Worm (Caenorhabditis elegans) whole organism, L1 larva: Measurements from ENCODE around the gene F26G1.10.

ENCODE experiments used
- C04F5.9 ChIP-seq: sonication (generic microtip); optimal IDR thresholded peaks from 2 replicates; lab custom pipeline; 2016; ENCODE audit warnings: missing genetic modification characterization, missing compliant biosample characterization
- C16A3.4 ChIP-seq: fragments of 150-350 bp; optimal IDR thresholded peaks from 2 replicates; lab custom pipeline; 2014; ENCODE audit warnings: missing biosample characterization, missing genetic modification characterization
- C34B4.2 ChIP-seq: sonication (generic microtip); optimal IDR thresholded peaks from 2 replicates; lab custom pipeline; 2017; ENCODE audit warnings: mild to moderate bottlenecking, missing genetic modification characterization, missing compliant biosample characterization
- F16B12.6 ChIP-seq: fragments of 150-350 bp; optimal IDR thresholded peaks from 2 replicates; lab custom pipeline; 2014; ENCODE audit warnings: missing biosample characterization, missing genetic modification characterization
- Y116A8C.19 ChIP-seq: sonication (generic microtip); optimal IDR thresholded peaks from 2 replicates; lab custom pipeline; 2016; ENCODE audit warnings: missing compliant biosample characterization, missing genetic modification characterization, borderline replicate concordance
- aha-1 ChIP-seq: fragments of 150-350 bp; optimal IDR thresholded peaks from 2 replicates; lab custom pipeline; 2014; ENCODE audit warnings: missing biosample characterization, missing genetic modification characterization
- ama-1 ChIP-seq: fragments of 150-350 bp; optimal IDR thresholded peaks from 2 replicates; lab custom pipeline; 2014
- blmp-1 ChIP-seq: fragments of 150-350 bp; optimal IDR thresholded peaks from 2 replicates; lab custom pipeline; 2014; ENCODE audit warnings: missing biosample characterization, missing genetic modification characterization
- ceh-88 ChIP-seq: fragments of 200-800 bp; sonication (Bioruptor generic); IDR thresholded peaks from 2 replicates; pipeline ENCODE4 v1.3.6; 2022; ENCODE audit warnings: missing genetic modification characterization, missing compliant biosample characterization
- ces-1 ChIP-seq: fragments of 150-350 bp; optimal IDR thresholded peaks from 2 replicates; lab custom pipeline; 2014; ENCODE audit warnings: missing biosample characterization, missing genetic modification reagents, missing genetic modification characterization
- efl-1 ChIP-seq, 4 experiments: fragments of 150-350 bp; optimal IDR thresholded peaks in 3 of 4; peaks in 1 of 4; 1 replicate in 1 of 4; 2 replicates in 3 of 4; lab custom pipeline; 2014; ENCODE audit warnings: missing biosample characterization in 2 of 4, missing genetic modification characterization in 2 of 4, missing genetic modification reagents in 2 of 4
- efl-3 ChIP-seq: fragments of 200-800 bp; sonication (Bioruptor generic); optimal IDR thresholded peaks from 2 replicates; lab custom pipeline; 2018; ENCODE audit warnings: mild to moderate bottlenecking, missing genetic modification characterization, missing compliant biosample characterization
- egl-13 ChIP-seq: sonication (generic microtip); optimal IDR thresholded peaks from 2 replicates; lab custom pipeline; 2016; ENCODE audit warnings: missing genotype, missing genetic modification reagents, missing genetic modification characterization, missing compliant biosample characterization
- egl-27 ChIP-seq, 2 experiments: fragments of 150-350 bp in 1 of 2; sonication (generic microtip); optimal IDR thresholded peaks; 3 replicates each; lab custom pipeline; 2017 to 2018; ENCODE audit warnings: missing biosample characterization in 2 of 2, missing genetic modification characterization in 2 of 2, missing genetic modification reagents in 2 of 2
- elt-2 ChIP-seq: sonication (generic microtip); optimal IDR thresholded peaks from 2 replicates; lab custom pipeline; 2016; ENCODE audit warnings: missing genetic modification characterization, mild to moderate bottlenecking, inconsistent platforms, missing compliant biosample characterization, missing genetic modification reagents
- fkh-10 ChIP-seq: sonication (generic microtip); optimal IDR thresholded peaks from 2 replicates; lab custom pipeline; 2017; ENCODE audit warnings: missing biosample characterization, missing genetic modification reagents, missing genetic modification characterization
- grh-1 ChIP-seq: fragments of 200-800 bp; sonication (Bioruptor generic); IDR thresholded peaks from 2 replicates; pipeline ENCODE4 v1.3.6; 2022; ENCODE audit warnings: missing genetic modification reagents, missing genetic modification characterization, missing compliant biosample characterization
- hlh-4 ChIP-seq: sonication (generic microtip); optimal IDR thresholded peaks from 2 replicates; lab custom pipeline; 2016; ENCODE audit warnings: mild to moderate bottlenecking, missing genetic modification characterization, missing compliant biosample characterization
- jun-1 ChIP-seq: fragments of 150-350 bp; optimal IDR thresholded peaks from 2 replicates; lab custom pipeline; 2014; ENCODE audit warnings: missing biosample characterization, missing genetic modification reagents, missing genetic modification characterization
- lin-14 ChIP-seq: fragments of 200-800 bp; sonication (Bioruptor generic); optimal IDR thresholded peaks from 2 replicates; lab custom pipeline; 2018; ENCODE audit warnings: mild to moderate bottlenecking, missing genetic modification characterization, moderate library complexity, missing compliant biosample characterization
- lin-15B ChIP-seq: fragments of 150-350 bp; sonication (generic microtip); optimal IDR thresholded peaks from 3 replicates; lab custom pipeline; 2014; ENCODE audit warnings: missing biosample characterization, missing genetic modification characterization
- lin-35 ChIP-seq, 2 experiments: fragments of 150-350 bp; optimal IDR thresholded peaks; 2 replicates each; lab custom pipeline; 2014; ENCODE audit warnings: missing biosample characterization in 2 of 2, missing genetic modification characterization in 2 of 2, missing genetic modification reagents in 2 of 2
- lin-39 ChIP-seq: fragments of 150-350 bp; optimal IDR thresholded peaks from 2 replicates; lab custom pipeline; 2014; ENCODE audit warnings: missing biosample characterization, missing genetic modification reagents, missing genetic modification characterization
- mab-9 ChIP-seq: fragments of 200-800 bp; sonication (Bioruptor generic); IDR thresholded peaks from 2 replicates; pipeline ENCODE4 v1.3.6; 2022; ENCODE audit warnings: missing genetic modification reagents, missing genetic modification characterization, missing compliant biosample characterization
- nhr-12 ChIP-seq: sonication (generic microtip); optimal IDR thresholded peaks from 2 replicates; lab custom pipeline; 2017; ENCODE audit warnings: missing biosample characterization, missing genetic modification characterization
- nhr-19 ChIP-seq: fragments of 200-800 bp; sonication (Bioruptor generic); conservative IDR thresholded peaks from 2 replicates; pipeline ENCODE4 v1.3.6; 2022; ENCODE audit warnings: missing genetic modification characterization, missing compliant biosample characterization
- nhr-20 ChIP-seq: sonication (generic microtip); optimal IDR thresholded peaks from 2 replicates; lab custom pipeline; 2016; ENCODE audit warnings: mild to moderate bottlenecking, missing genetic modification characterization, missing compliant biosample characterization
- nhr-237 ChIP-seq: fragments of 150-350 bp; optimal IDR thresholded peaks from 2 replicates; lab custom pipeline; 2014; ENCODE audit warnings: missing biosample characterization, missing genetic modification characterization
- nhr-71 ChIP-seq: sonication (generic microtip); optimal IDR thresholded peaks from 2 replicates; lab custom pipeline; 2016; ENCODE audit warnings: mild to moderate bottlenecking, missing genetic modification characterization, moderate library complexity, missing compliant biosample characterization
- nhr-77 ChIP-seq: fragments of 150-350 bp; optimal IDR thresholded peaks from 2 replicates; lab custom pipeline; 2014; ENCODE audit warnings: missing biosample characterization, missing genetic modification characterization
- nhr-85 ChIP-seq: sonication (generic microtip); peaks from one replicate; lab custom pipeline; 2016; ENCODE audit warnings: missing genetic modification characterization, inconsistent platforms, missing compliant biosample characterization
- pag-3 ChIP-seq: sonication (generic microtip); optimal IDR thresholded peaks from 2 replicates; lab custom pipeline; 2017; ENCODE audit warnings: missing genetic modification characterization, mild to moderate bottlenecking, missing compliant biosample characterization, antibody characterized with exemption, borderline replicate concordance; ENCODE audit not compliant: insufficient read depth
- pqm-1 ChIP-seq: sonication (generic microtip); optimal IDR thresholded peaks from 3 replicates; lab custom pipeline; 2017; ENCODE audit warnings: missing biosample characterization, missing genetic modification characterization
- rnt-1 ChIP-seq: sonication (generic microtip); optimal IDR thresholded peaks from 2 replicates; lab custom pipeline; 2016; ENCODE audit warnings: mild to moderate bottlenecking, missing genetic modification characterization, moderate library complexity, missing compliant biosample characterization
- snu-23 ChIP-seq: sonication (generic microtip); optimal IDR thresholded peaks from 2 replicates; lab custom pipeline; 2016; ENCODE audit warnings: missing genetic modification characterization, missing compliant biosample characterization
- sox-4 ChIP-seq: sonication (generic microtip); optimal IDR thresholded peaks from 2 replicates; lab custom pipeline; 2016; ENCODE audit warnings: missing genetic modification characterization, missing compliant biosample characterization
- sup-37 ChIP-seq: fragments of 200-800 bp; sonication (Bioruptor generic); optimal IDR thresholded peaks from 2 replicates; lab custom pipeline; 2018; ENCODE audit warnings: mild to moderate bottlenecking, missing genetic modification characterization, missing compliant biosample characterization
- tlp-1 ChIP-seq: fragments of 150-350 bp; optimal IDR thresholded peaks from 2 replicates; lab custom pipeline; 2014; ENCODE audit warnings: missing biosample characterization, missing genetic modification characterization
- unc-130 ChIP-seq: fragments of 150-350 bp; optimal IDR thresholded peaks from 2 replicates; lab custom pipeline; 2017; ENCODE audit warnings: missing biosample characterization, missing genetic modification characterization, inconsistent platforms
- unc-86 ChIP-seq: sonication (generic microtip); optimal IDR thresholded peaks from 2 replicates; lab custom pipeline; 2016; ENCODE audit warnings: missing genetic modification characterization, missing compliant biosample characterization
- vab-15 ChIP-seq: sonication (generic microtip); optimal IDR thresholded peaks from 2 replicates; lab custom pipeline; 2017; ENCODE audit warnings: missing genotype, mild to moderate bottlenecking, missing genetic modification characterization, missing compliant biosample characterization

F26G1.10 gene

ce11 chrII:4795461-4795860 is 21.3 kb downstream of the F26G1.10 start, which contains the start of gene C33F10.4:
TSS of gene C33F10.4 (plus strand) at chrII:4795761.
- TF ChIP-seq lin-35 (GFP tag; optimal IDR thresholded peaks at IDR 0.05; lab: Kevin White, UChicago) = no peak
- no peak for TF ChIP-seq efl-3
- no peak for TF ChIP-seq aha-1 (tag; lab: Kevin White, UChicago)
- TF ChIP-seq hlh-4 (tag; lab: Kevin White, UChicago) = no peak
- TF ChIP-seq blmp-1 = no peak
- no peak for TF ChIP-seq jun-1 (tag; lab: Kevin White, UChicago)

- TF ChIP-seq nhr-71 (tag; lab: Kevin White, UChicago) = no peak
- TF ChIP-seq sox-4 (tag; lab: Kevin White, UChicago) = no peak
- TF ChIP-seq C34B4.2 = no peak
- no peak for TF ChIP-seq egl-27 (tag; optimal IDR thresholded peaks at IDR 0.05; lab: Kevin White, UChicago)
- no peak for TF ChIP-seq grh-1 (GFP tag; lab: Robert Waterston, UW)
- TF ChIP-seq ceh-88 (GFP tag; lab: Robert Waterston, UW) = no peak
- TF ChIP-seq blmp-1 = no peak
- TF ChIP-seq elt-2 = no peak
- no peak for TF ChIP-seq vab-15 (tag; lab: Kevin White, UChicago)
- TF ChIP-seq C04F5.9 = no peak
- TF ChIP-seq nhr-77 (tag; lab: Kevin White, UChicago) = no peak
- TF ChIP-seq rnt-1 = no peak
- TF ChIP-seq fkh-10 (GFP tag; lab: Kevin White, UChicago) = no peak
- no peak for TF ChIP-seq lin-14
- no peak for TF ChIP-seq lin-39 (tag; lab: Kevin White, UChicago)
- no peak for TF ChIP-seq sup-37
- no peak for TF ChIP-seq nhr-12 (tag; lab: Kevin White, UChicago)
- no peak for TF ChIP-seq Y116A8C.19 (tag; lab: Kevin White, UChicago)
- TF ChIP-seq, all 84 proteins: peak for 0
Observed at ce11 chrII:4797071-4797470, 22.9 kb downstream of the F26G1.10 start, which contains the start of gene C33F10.14. TSS of gene C33F10.14 (plus strand) at chrII:4797371.

ce11 chrII:4800524-4800923 is 26.3 kb downstream of the F26G1.10 start:
- TF ChIP-seq lin-15B (tag; lab: Kevin White, UChicago) (no peak), nhr-20 (tag; lab: Kevin White, UChicago) (no peak), rnt-1 (no peak), pag-3 (no peak), vab-15 (tag; lab: Kevin White, UChicago) (no peak), nhr-12 (tag; lab: Kevin White, UChicago) (no peak), jun-1 (tag; lab: Kevin White, UChicago) (no peak), mab-9 (GFP tag; lab: Robert Waterston, UW) (no peak), sup-37 (no peak)
- TF ChIP-seq, all 84 proteins: peak for 0

ce11 chrII:4802917-4803316 is 28.7 kb downstream of the F26G1.10 start:
- TF ChIP-seq snu-23 (GFP tag; lab: Kevin White, UChicago) (no peak), lin-39 (tag; lab: Kevin White, UChicago) (no peak), ama-1 (lab: Kevin White, UChicago) (no peak), unc-86 (no peak), pqm-1 (peak; percentile 6), hlh-4 (tag; lab: Kevin White, UChicago) (no peak), elt-2 (peak; percentile 88), efl-1 (optimal IDR thresholded peaks at IDR 0.05; lab: Kevin White, UChicago) (no peak), efl-1 (GFP tag; optimal IDR thresholded peaks at IDR 0.05 in 1 of 2; lab: Kevin White, UChicago) (peak in 1 of 2 experiments; percentile 38), blmp-1 (peak; percentile 30), sox-4 (tag; lab: Kevin White, UChicago) (no peak), lin-14 (peak; percentile 0), nhr-237 (tag; lab: Kevin White, UChicago) (no peak), ces-1 (GFP tag; lab: Kevin White, UChicago) (no peak)

- TF ChIP-seq ces-1 (GFP tag; lab: Kevin White, UChicago) (no peak), rnt-1 (peak; percentile 51), ama-1 (lab: Kevin White, UChicago) (no peak), C16A3.4 (tag; lab: Kevin White, UChicago) (no peak), nhr-71 (tag; lab: Kevin White, UChicago) (peak; percentile 58), snu-23 (GFP tag; lab: Kevin White, UChicago) (peak; percentile 30), nhr-85 (tag; lab: Kevin White, UChicago) (no peak), egl-13 (tag; lab: Kevin White, UChicago) (no peak), F16B12.6 (tag; lab: Kevin White, UChicago) (no peak), tlp-1 (no peak), lin-14 (peak; percentile 43), nhr-19 (GFP tag; lab: Robert Waterston, UW) (peak; percentile 26), unc-130 (tag; lab: Kevin White, UChicago) (peak; percentile 24), ceh-88 (GFP tag; lab: Robert Waterston, UW) (no peak)
Observed at ce11 chrII:4805799-4806198, 31.6 kb downstream of the F26G1.10 start.
